Fruit fly (Drosophila melanogaster) whole organism, embryonic: ENCODE data around the gene Polr2I.

Experiments
- Aef1 ChIP-seq: fragments of 200-800 bp; sonication (Bioruptor generic); IDR thresholded peaks from 3 replicates; pipeline ENCODE4 v1.3.6; 2022; ENCODE audit warnings: missing biosample characterization, missing genetic modification characterization
- B-H2 ChIP-seq: fragments of 200-800 bp; sonication (Bioruptor generic); optimal IDR thresholded peaks from 2 replicates; lab custom pipeline; 2018; ENCODE audit warnings: missing biosample characterization, mild to moderate bottlenecking, missing genetic modification characterization
- CG10462 ChIP-seq: fragments of 200-800 bp; sonication (Bioruptor generic); optimal IDR thresholded peaks from 2 replicates; lab custom pipeline; 2016; ENCODE audit warnings: missing biosample characterization, missing genetic modification characterization
- CG13775 ChIP-seq: fragments of 200-800 bp; sonication (Bioruptor generic); optimal IDR thresholded peaks from 3 replicates; lab custom pipeline; 2017; ENCODE audit warnings: missing biosample characterization, mild to moderate bottlenecking, missing genetic modification characterization
- Dll ChIP-seq: fragments of 200-800 bp; sonication (Bioruptor generic); IDR thresholded peaks from 4 replicates; pipeline ENCODE4 v1.3.6; 2022; ENCODE audit warnings: missing biosample characterization, missing genetic modification characterization; ENCODE audit not compliant: partially characterized antibody
- al ChIP-seq: fragments of 200-800 bp; sonication (Bioruptor generic); IDR thresholded peaks from 2 replicates; pipeline ENCODE4 v1.3.6; 2022; ENCODE audit warnings: missing biosample characterization, missing genetic modification characterization
- ato ChIP-seq: fragments of 200-800 bp; sonication (Bioruptor generic); IDR thresholded peaks from 2 replicates; pipeline ENCODE4 v1.3.6; 2022; ENCODE audit warnings: missing biosample characterization, missing genetic modification characterization; ENCODE audit not compliant: partially characterized antibody
- ems ChIP-seq: fragments of 200-800 bp; sonication (Bioruptor generic); optimal IDR thresholded peaks from 3 replicates; lab custom pipeline; 2016; ENCODE audit warnings: missing biosample characterization, missing genetic modification characterization
- eve ChIP-seq, 2 experiments: fragments of >200 bp; optimal IDR thresholded peaks; 2 replicates each; lab custom pipeline; 2017; ENCODE audit warnings: missing biosample characterization in 2 of 2, missing genetic modification characterization in 2 of 2
- fru ChIP-seq: fragments of >200 bp; optimal IDR thresholded peaks from 2 replicates; lab custom pipeline; 2017
- insv ChIP-seq, 2 experiments: fragments of 200-800 bp; sonication (Bioruptor generic); optimal IDR thresholded peaks; 3 replicates each; lab custom pipeline; 2016 to 2018; ENCODE audit warnings: missing biosample characterization in 2 of 2, missing genetic modification characterization in 2 of 2
- psq ChIP-seq: fragments of 200-800 bp; sonication (Bioruptor generic); optimal IDR thresholded peaks from 2 replicates; lab custom pipeline; 2017; ENCODE audit warnings: missing biosample characterization, missing genetic modification characterization
- salm ChIP-seq: fragments of 200-800 bp; sonication (Bioruptor generic); optimal IDR thresholded peaks from 2 replicates; lab custom pipeline; 2018; ENCODE audit warnings: missing biosample characterization, mild to moderate bottlenecking, missing genetic modification characterization
- usp ChIP-seq: fragments of >200 bp; optimal IDR thresholded peaks from 2 replicates; lab custom pipeline; 2017; ENCODE audit warnings: missing biosample characterization, missing genetic modification characterization

DNA sequence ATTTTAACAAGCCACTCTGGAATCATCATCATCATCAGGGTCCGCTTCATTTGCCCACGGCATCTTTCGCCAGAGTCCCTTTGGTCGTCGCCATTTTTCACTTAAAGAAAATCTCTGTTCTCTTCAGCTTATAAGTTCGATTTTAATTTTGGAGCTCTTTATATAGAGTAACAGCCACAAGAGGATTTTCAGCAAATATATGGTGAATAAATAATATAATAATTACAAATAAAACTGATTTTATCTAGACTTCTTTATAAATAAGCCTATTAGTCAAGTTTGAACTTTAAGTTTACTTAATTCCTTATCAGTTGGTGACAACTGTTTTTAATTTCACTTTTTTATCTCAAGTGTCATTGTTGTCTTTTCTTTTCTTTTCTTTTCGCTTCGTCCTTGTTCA lies 39.6 kb downstream of the Polr2I start:
- TF ChIP-seq ems (GFP tag; lab: Kevin White, UChicago), result no peak
- TF ChIP-seq ato (GFP tag; lab: Robert Waterston, UW), result no peak
- no peak for TF ChIP-seq Dll (GFP tag; lab: Robert Waterston, UW)
- no peak for TF ChIP-seq fru (lab: Kevin White, UChicago)
- TF ChIP-seq CG13775 (GFP tag; lab: Kevin White, UChicago), result no peak
- no peak for TF ChIP-seq insv (GFP tag; optimal IDR thresholded peaks at IDR 0.05; lab: Kevin White, UChicago)
- no peak for TF ChIP-seq CG10462 (GFP tag; lab: Kevin White, UChicago)
- TF ChIP-seq salm (tag; lab: Kevin White, UChicago), result no peak
- no peak for TF ChIP-seq eve (GFP tag; optimal IDR thresholded peaks at IDR 0.05; lab: Kevin White, UChicago)
- TF ChIP-seq al (GFP tag; lab: Robert Waterston, UW), result no peak
- TF ChIP-seq Aef1 (GFP tag; lab: Robert Waterston, UW), result no peak
- TF ChIP-seq psq, result no peak
- no peak for TF ChIP-seq B-H2 (GFP tag; lab: Kevin White, UChicago)
- TF ChIP-seq usp (GFP tag; lab: Kevin White, UChicago), result no peak
